Fruit fly (Drosophila melanogaster) whole organism, embryonic: Measurements from ENCODE around the gene Hou.
A peak's percentile ranks its signal among the peaks of the same experiment; 100 is the strongest.

Experiments
- Antp ChIP-seq: fragments of 200-800 bp; sonication (Bioruptor generic); optimal IDR thresholded peaks from 3 replicates; lab custom pipeline; 2016; ENCODE audit warnings: missing biosample characterization, missing genetic modification characterization
- Awh ChIP-seq: fragments of 200-800 bp; sonication (Bioruptor generic); IDR thresholded peaks from 2 replicates; pipeline ENCODE4, ENCODE4 v1.3.6; 2022; ENCODE audit warnings: missing biosample characterization, missing genetic modification characterization
- C15 ChIP-seq: fragments of 200-800 bp; sonication (Bioruptor generic); IDR thresholded peaks from 3 replicates; pipeline ENCODE4 v1.3.6; 2022; ENCODE audit warnings: missing biosample characterization, missing genetic modification characterization
- CG12942 ChIP-seq: fragments of 200-800 bp; sonication (Bioruptor generic); optimal IDR thresholded peaks from 3 replicates; lab custom pipeline; 2016; ENCODE audit warnings: missing biosample characterization, missing genetic modification characterization
- CG13123 ChIP-seq: fragments of 200-800 bp; sonication (Bioruptor generic); optimal IDR thresholded peaks from 2 replicates; lab custom pipeline; 2016; ENCODE audit warnings: missing biosample characterization, missing genetic modification characterization
- CG15514 ChIP-seq: fragments of 200-800 bp; sonication (Bioruptor generic); optimal IDR thresholded peaks from 3 replicates; lab custom pipeline; 2017; ENCODE audit warnings: missing biosample characterization, missing genetic modification characterization, mild to moderate bottlenecking, moderate library complexity, missing genetic modification reagents
- CG17359 ChIP-seq: fragments of 200-800 bp; sonication (Bioruptor generic); optimal IDR thresholded peaks from 3 replicates; lab custom pipeline; 2018; ENCODE audit warnings: missing biosample characterization, mild to moderate bottlenecking, missing genetic modification characterization, moderate library complexity
- CG17829 ChIP-seq: fragments of 200-800 bp; optimal IDR thresholded peaks from 2 replicates; lab custom pipeline; 2019; ENCODE audit warnings: missing biosample characterization, mild to moderate bottlenecking, missing genetic modification characterization, moderate library complexity
- CG18619 ChIP-seq: fragments of 200-800 bp; sonication (Bioruptor generic); optimal IDR thresholded peaks from 3 replicates; lab custom pipeline; 2017; ENCODE audit warnings: missing biosample characterization, mild to moderate bottlenecking, missing genetic modification characterization
- CG2202 ChIP-seq: fragments of 200-800 bp; sonication (Bioruptor generic); optimal IDR thresholded peaks from 2 replicates; lab custom pipeline; 2018; ENCODE audit warnings: missing biosample characterization, mild to moderate bottlenecking, missing genetic modification characterization
- CG34224 ChIP-seq: fragments of 200-800 bp; sonication (Bioruptor generic); IDR thresholded peaks from 3 replicates; pipeline ENCODE4 v1.3.6; 2022; ENCODE audit warnings: missing biosample characterization, missing genetic modification characterization; ENCODE audit not compliant: partially characterized antibody
- CG3847 ChIP-seq: fragments of 200-800 bp; sonication (Bioruptor generic); IDR thresholded peaks from 2 replicates; pipeline ENCODE4 v1.3.6; 2022; ENCODE audit warnings: missing biosample characterization, missing genetic modification characterization
- CG42726 ChIP-seq: fragments of 200-800 bp; sonication (Bioruptor generic); IDR thresholded peaks from 2 replicates; pipeline ENCODE4 v1.3.6; 2022; ENCODE audit warnings: missing biosample characterization, missing genetic modification characterization; ENCODE audit not compliant: partially characterized antibody
- CG4617 ChIP-seq: fragments of 200-800 bp; sonication (Bioruptor generic); optimal IDR thresholded peaks from 3 replicates; lab custom pipeline; 2016; ENCODE audit warnings: missing biosample characterization, missing genetic modification characterization, borderline replicate concordance
- CG5245 ChIP-seq: fragments of 200-800 bp; sonication (Bioruptor generic); optimal IDR thresholded peaks from 3 replicates; lab custom pipeline; 2016; ENCODE audit warnings: missing biosample characterization, missing genetic modification characterization
- CHES-1-like ChIP-seq: fragments of 200-800 bp; sonication (Bioruptor generic); optimal IDR thresholded peaks from 2 replicates; lab custom pipeline; 2016; ENCODE audit warnings: missing biosample characterization, missing genetic modification characterization
- Dp ChIP-seq: fragments of 200-800 bp; sonication (Bioruptor generic); optimal IDR thresholded peaks from 2 replicates; lab custom pipeline; 2018; ENCODE audit warnings: missing biosample characterization, mild to moderate bottlenecking, missing genetic modification characterization, moderate library complexity
- Dref ChIP-seq: fragments of 200-800 bp; sonication (Bioruptor generic); IDR thresholded peaks from 2 replicates; pipeline ENCODE4 v1.3.6; 2022; ENCODE audit warnings: missing biosample characterization, missing genetic modification characterization
- Elba2 ChIP-seq: fragments of 200-800 bp; sonication (Bioruptor generic); optimal IDR thresholded peaks from 3 replicates; lab custom pipeline; 2016; ENCODE audit warnings: missing biosample characterization, missing genetic modification characterization
- Ets97D ChIP-seq: fragments of 200-800 bp; sonication (Bioruptor generic); optimal IDR thresholded peaks from 3 replicates; lab custom pipeline; 2016; ENCODE audit warnings: missing biosample characterization, missing genetic modification characterization
- MBD-R2 ChIP-seq: fragments of 200-800 bp; sonication (Bioruptor generic); IDR thresholded peaks from 2 replicates; pipeline ENCODE4 v1.3.6; 2022; ENCODE audit warnings: missing biosample characterization, missing genetic modification characterization
- Myb ChIP-seq: fragments of 200-800 bp; sonication (Bioruptor generic); optimal IDR thresholded peaks from 2 replicates; lab custom pipeline; 2016; ENCODE audit warnings: missing biosample characterization, missing genetic modification characterization
- Opbp ChIP-seq: fragments of 200-800 bp; sonication (Bioruptor generic); IDR thresholded peaks from 3 replicates; pipeline ENCODE4 v1.3.6; 2022; ENCODE audit warnings: missing biosample characterization, missing genetic modification characterization; ENCODE audit not compliant: partially characterized antibody
- Poxn ChIP-seq: fragments of 200-800 bp; sonication (Bioruptor generic); IDR thresholded peaks from 2 replicates; pipeline ENCODE4 v1.3.6; 2022; ENCODE audit warnings: missing biosample characterization, missing genetic modification characterization
- Scr ChIP-seq: fragments of 200-800 bp; sonication (Bioruptor generic); IDR thresholded peaks from 2 replicates; pipeline ENCODE4 v1.3.6; 2022; ENCODE audit warnings: missing biosample characterization, missing genetic modification characterization; ENCODE audit not compliant: partially characterized antibody
- Sin3A ChIP-seq: fragments of >200 bp; optimal IDR thresholded peaks from 2 replicates; lab custom pipeline; 2018
- hbn ChIP-seq: fragments of 200-800 bp; sonication (Bioruptor generic); IDR thresholded peaks from 2 replicates; pipeline ENCODE4 v1.3.6; 2022; ENCODE audit warnings: missing biosample characterization, missing genetic modification characterization; ENCODE audit not compliant: partially characterized antibody
- her ChIP-seq: fragments of 200-800 bp; sonication (Bioruptor generic); optimal IDR thresholded peaks from 2 replicates; lab custom pipeline; 2016; ENCODE audit warnings: missing biosample characterization, missing genetic modification characterization
- knrl ChIP-seq: fragments of 200-800 bp; sonication (Bioruptor generic); IDR thresholded peaks from 3 replicates; pipeline ENCODE4 v1.3.6; 2022; ENCODE audit warnings: missing biosample characterization, missing genetic modification characterization; ENCODE audit not compliant: partially characterized antibody
- phol ChIP-seq: fragments of 200-800 bp; sonication (Bioruptor generic); optimal IDR thresholded peaks from 3 replicates; lab custom pipeline; 2018; ENCODE audit warnings: missing biosample characterization, mild to moderate bottlenecking, missing genetic modification characterization, moderate library complexity
- prd ChIP-seq, 3 experiments: fragments of >200 bp in 2 of 3; fragments of 200-800 bp in 1 of 3; sonication (Bioruptor generic) in 1 of 3; optimal IDR thresholded peaks in 2 of 3; IDR thresholded peaks in 1 of 3; 2 replicates in 2 of 3; 3 replicates in 1 of 3; pipeline versions ENCODE4 v1.3.6 to Lab custom; 2017 to 2022; ENCODE audit warnings: missing biosample characterization in 1 of 3, missing genetic modification characterization in 1 of 3
- pzg ChIP-seq: fragments of 200-800 bp; sonication (Bioruptor generic); optimal IDR thresholded peaks from 3 replicates; lab custom pipeline; 2018; ENCODE audit warnings: missing biosample characterization, mild to moderate bottlenecking, missing genetic modification characterization, moderate library complexity
- salm ChIP-seq: fragments of 200-800 bp; sonication (Bioruptor generic); optimal IDR thresholded peaks from 2 replicates; lab custom pipeline; 2018; ENCODE audit warnings: missing biosample characterization, mild to moderate bottlenecking, missing genetic modification characterization
- sug ChIP-seq: fragments of 200-800 bp; optimal IDR thresholded peaks from 2 replicates; lab custom pipeline; 2019; ENCODE audit warnings: missing biosample characterization, mild to moderate bottlenecking, missing genetic modification characterization, moderate library complexity
- trh ChIP-seq: fragments of 200-800 bp; sonication (Bioruptor generic); optimal IDR thresholded peaks from 2 replicates; lab custom pipeline; 2016; ENCODE audit warnings: missing biosample characterization, missing genetic modification characterization
- unc-4 ChIP-seq: fragments of 200-800 bp; sonication (Bioruptor generic); IDR thresholded peaks from 2 replicates; pipeline ENCODE4 v1.3.6; 2022; ENCODE audit warnings: missing biosample characterization, missing genetic modification characterization; ENCODE audit not compliant: partially characterized antibody
- vnd ChIP-seq: fragments of 200-800 bp; sonication (Bioruptor generic); IDR thresholded peaks from 3 replicates; pipeline ENCODE4 v1.3.6; 2022; ENCODE audit warnings: missing biosample characterization, missing genetic modification characterization; ENCODE audit not compliant: partially characterized antibody

Gene Hou

dm6 chrX:18650252-18650651, at the start of gene Hou (continued):
- TF ChIP-seq prd (optimal IDR thresholded peaks at IDR 0.05; lab: Kevin White, UChicago): no peak
- TF ChIP-seq prd (GFP tag; IDR thresholded peaks at IDR 0.05; lab: Robert Waterston, UW): no peak
- peak; percentile 43; the same call in 1 of the 3 replicates for TF ChIP-seq CG34224 (GFP tag; lab: Robert Waterston, UW)
- TF ChIP-seq Elba2: peak; percentile 26
- TF ChIP-seq trh (GFP tag; lab: Kevin White, UChicago): no peak
- peak; percentile 60 for TF ChIP-seq CG3847 (GFP tag; lab: Robert Waterston, UW)
- TF ChIP-seq C15 (GFP tag; lab: Robert Waterston, UW): no peak
- no peak for TF ChIP-seq salm
- TF ChIP-seq Poxn (GFP tag; lab: Robert Waterston, UW): no peak
- TF ChIP-seq Dp (GFP tag; lab: Kevin White, UChicago): peak; percentile 94
- TF ChIP-seq Opbp (GFP tag; lab: Robert Waterston, UW): peak; percentile 44; the same call in 1 of the 3 replicates
- no peak for TF ChIP-seq Antp (GFP tag; lab: Kevin White, UChicago)
- TF ChIP-seq CHES-1-like (GFP tag; lab: Kevin White, UChicago): peak; percentile 11
- 0 out of 3 replicates have a peak, but pooled peaks have one; percentile 40 for TF ChIP-seq vnd (GFP tag; lab: Robert Waterston, UW)
- TF ChIP-seq hbn: peak; percentile 48; the same call in 1 of the 2 replicates
- peak; percentile 4 for TF ChIP-seq CG17829 (tag; lab: Kevin White, UChicago)
- TF ChIP-seq her (GFP tag; lab: Kevin White, UChicago): no peak
- TF ChIP-seq Sin3A: peak; percentile 21
- no peak for TF ChIP-seq CG18619 (GFP tag; lab: Kevin White, UChicago)
- TF ChIP-seq CG15514: peak; percentile 53
- peak; percentile 72 for TF ChIP-seq CG4617 (GFP tag; lab: Kevin White, UChicago)
- TF ChIP-seq Dref (GFP tag; lab: Robert Waterston, UW): peak; percentile 57
- TF ChIP-seq Scr (GFP tag; lab: Robert Waterston, UW): peak; percentile 65
- TF ChIP-seq CG12942 (GFP tag; lab: Kevin White, UChicago): no peak
- TF ChIP-seq MBD-R2 (GFP tag; lab: Robert Waterston, UW): peak; percentile 62
- TF ChIP-seq CG5245 (GFP tag; lab: Kevin White, UChicago): no peak
- TF ChIP-seq CG2202 (tag; lab: Kevin White, UChicago): no peak
- 0 out of 2 replicates have a peak, but pooled peaks have one; percentile 51 for TF ChIP-seq CG42726 (GFP tag; lab: Robert Waterston, UW)
- peak; percentile 71 for TF ChIP-seq pzg (GFP tag; lab: Kevin White, UChicago)
- TF ChIP-seq phol (tag; lab: Kevin White, UChicago): peak; percentile 7
- TF ChIP-seq Myb: no peak
- TF ChIP-seq CG13123 (GFP tag; lab: Kevin White, UChicago): no peak
- peak; percentile 66 for TF ChIP-seq unc-4 (GFP tag; lab: Robert Waterston, UW)
- no peak for TF ChIP-seq Awh (GFP tag; lab: Robert Waterston, UW)
- peak; percentile 49; the same call in 1 of the 3 replicates for TF ChIP-seq knrl (GFP tag; lab: Robert Waterston, UW)
- peak; percentile 14 for TF ChIP-seq Ets97D (GFP tag; lab: Kevin White, UChicago)
- TF ChIP-seq sug (tag; lab: Kevin White, UChicago): no peak
- peak; percentile 24 for TF ChIP-seq CG17359
- TF ChIP-seq, all 482 proteins: peak for 52
